Worm (Caenorhabditis elegans) whole organism, late embryonic: Measurements from ENCODE around the gene col-125.

Experiments used
- T23F11.4 ChIP-seq: fragments of 200-800 bp; sonication (Bioruptor generic); optimal IDR thresholded peaks from 2 replicates; lab custom pipeline; 2018; ENCODE audit warnings: mild to moderate bottlenecking, missing genetic modification characterization, missing compliant biosample characterization
- ama-1 ChIP-seq: fragments of 150-350 bp; optimal IDR thresholded peaks from 2 replicates; lab custom pipeline; 2014
- ceh-2 ChIP-seq: sonication (generic microtip); optimal IDR thresholded peaks from 2 replicates; lab custom pipeline; 2016; ENCODE audit warnings: missing genotype, missing genetic modification characterization, missing compliant biosample characterization
- ceh-48 ChIP-seq: sonication (generic microtip); optimal IDR thresholded peaks from 2 replicates; lab custom pipeline; 2016; ENCODE audit warnings: missing genetic modification characterization, inconsistent platforms, missing compliant biosample characterization
- ceh-6 ChIP-seq: fragments of 200-800 bp; sonication (Bioruptor generic); optimal IDR thresholded peaks from 2 replicates; lab custom pipeline; 2018; ENCODE audit warnings: mild to moderate bottlenecking, missing genetic modification characterization, missing compliant biosample characterization
- dmd-4 ChIP-seq: sonication (generic microtip); optimal IDR thresholded peaks from 2 replicates; lab custom pipeline; 2016; ENCODE audit warnings: borderline replicate concordance, missing genetic modification characterization, missing compliant biosample characterization
- ets-4 ChIP-seq: sonication (generic microtip); optimal IDR thresholded peaks from 2 replicates; lab custom pipeline; 2016; ENCODE audit warnings: missing genetic modification characterization, missing compliant biosample characterization
- gmeb-2 ChIP-seq: sonication (generic microtip); optimal IDR thresholded peaks from 2 replicates; lab custom pipeline; 2016; ENCODE audit warnings: missing genetic modification characterization, inconsistent platforms, missing compliant biosample characterization
- lin-11 ChIP-seq: fragments of 200-800 bp; sonication (Bioruptor generic); optimal IDR thresholded peaks from 2 replicates; lab custom pipeline; 2018; ENCODE audit warnings: mild to moderate bottlenecking, missing genetic modification characterization, missing compliant biosample characterization
- mec-3 ChIP-seq: sonication (generic microtip); optimal IDR thresholded peaks from 2 replicates; lab custom pipeline; 2016; ENCODE audit warnings: borderline replicate concordance, missing genetic modification characterization, missing compliant biosample characterization
- pag-3 ChIP-seq: sonication (generic microtip); optimal IDR thresholded peaks from 2 replicates; lab custom pipeline; 2016; ENCODE audit warnings: missing compliant biosample characterization, missing genetic modification characterization, borderline replicate concordance
- pha-4 ChIP-seq: fragments of 150-350 bp; optimal IDR thresholded peaks from 2 replicates; lab custom pipeline; 2018; ENCODE audit warnings: missing biosample characterization, missing genetic modification reagents, missing genetic modification characterization
- unc-42 ChIP-seq: sonication (generic microtip); optimal IDR thresholded peaks from 2 replicates; lab custom pipeline; 2016; ENCODE audit warnings: missing genotype, missing genetic modification characterization, missing compliant biosample characterization

- TF ChIP-seq ceh-6 (GFP tag; lab: Kevin White, UChicago) (no peak), ama-1 (lab: Kevin White, UChicago) (no peak), ceh-48 (tag; lab: Kevin White, UChicago) (no peak), ceh-2 (tag; lab: Kevin White, UChicago) (no peak), gmeb-2 (tag; lab: Kevin White, UChicago) (no peak), pag-3 (tag; lab: Kevin White, UChicago) (no peak), mec-3 (tag; lab: Kevin White, UChicago) (no peak), dmd-4 (no peak), T23F11.4 (GFP tag; lab: Kevin White, UChicago) (no peak), ets-4 (no peak), pha-4 (tag; lab: Kevin White, UChicago) (no peak), lin-11 (tag; lab: Kevin White, UChicago) (no peak), unc-42 (no peak)
Observed at ce11 chrIV:11231376-11231775, 6.1 kb downstream of the col-125 start.
